Worm (Caenorhabditis elegans) whole organism, young adult: ENCODE measurements around the gene C31H1.1.

ENCODE experiments used
- hlh-12 ChIP-seq: sonication (generic microtip); optimal IDR thresholded peaks from 2 replicates; lab custom pipeline; 2016; ENCODE audit warnings: missing genetic modification characterization, missing compliant biosample characterization
- nhr-120 ChIP-seq: fragments of 200-800 bp; sonication (Bioruptor generic); IDR thresholded peaks from 2 replicates; pipeline ENCODE4 v1.3.6; 2022; ENCODE audit warnings: missing genetic modification characterization, missing compliant biosample characterization
- rcor-1 ChIP-seq: fragments of 200-800 bp; sonication (Bioruptor generic); IDR thresholded peaks from 2 replicates; pipeline ENCODE4 v1.3.6; 2022; ENCODE audit warnings: missing genetic modification reagents, missing genetic modification characterization, missing compliant biosample characterization
- sea-2 ChIP-seq: fragments of 200-800 bp; sonication (Bioruptor generic); IDR thresholded peaks from 2 replicates; pipeline ENCODE4 v1.3.6; 2022; ENCODE audit warnings: missing genetic modification characterization, missing compliant biosample characterization
- snpc-1.1 ChIP-seq: sonication (generic microtip); optimal IDR thresholded peaks from 2 replicates; lab custom pipeline; 2017; ENCODE audit warnings: missing genetic modification characterization, mild to moderate bottlenecking, missing compliant biosample characterization, antibody characterized with exemption, moderate library complexity, missing genotype, missing genetic modification reagents; ENCODE audit not compliant: insufficient read depth

DNA sequence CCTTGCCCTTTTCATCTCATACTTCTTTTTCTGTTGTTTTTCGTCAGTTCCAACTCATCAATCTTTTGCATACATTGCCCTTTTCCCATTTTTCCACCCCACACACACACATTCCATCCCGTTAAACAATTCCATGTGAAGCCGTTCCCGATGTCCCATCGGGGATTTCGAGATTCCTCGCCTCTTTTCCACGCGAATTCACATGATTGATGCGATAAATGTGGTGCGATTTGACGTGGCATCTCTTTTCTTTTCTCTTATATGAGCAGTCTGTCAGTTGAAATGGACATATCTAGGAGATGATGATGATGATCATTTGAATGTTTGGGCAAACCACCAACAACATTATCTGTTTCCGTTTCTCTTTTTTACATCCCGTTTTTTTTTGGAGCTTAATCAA lies 36.9 kb downstream of the C31H1.1 start:
- TF ChIP-seq hlh-12 (no peak), rcor-1 (no peak), nhr-120 (GFP tag; lab: Robert Waterston, UW) (no peak), snpc-1.1 (tag; lab: Kevin White, UChicago) (no peak), sea-2 (no peak)
